Fruit fly (Drosophila melanogaster) whole organism, adult: ENCODE results near the gene CG5376.

Source experiments
- CG12768 ChIP-seq: fragments of 200-800 bp; sonication (Bioruptor generic); optimal IDR thresholded peaks from 2 replicates; lab custom pipeline; 2017; ENCODE audit warnings: missing biosample characterization, missing genetic modification characterization, mild to moderate bottlenecking, moderate library complexity, missing genetic modification reagents
- CG14711 ChIP-seq: fragments of 200-800 bp; sonication (Bioruptor generic); optimal IDR thresholded peaks from 2 replicates; lab custom pipeline; 2018; ENCODE audit warnings: missing biosample characterization, mild to moderate bottlenecking, missing genetic modification characterization, moderate library complexity
- CG1620 ChIP-seq: fragments of 200-800 bp; sonication (Bioruptor generic); optimal IDR thresholded peaks from 2 replicates; lab custom pipeline; 2016; ENCODE audit warnings: missing biosample characterization, missing genetic modification characterization
- CG5204 ChIP-seq: fragments of 200-800 bp; sonication (Bioruptor generic); optimal IDR thresholded peaks from 2 replicates; lab custom pipeline; 2016; ENCODE audit warnings: missing biosample characterization, missing genetic modification characterization
- CG7045 ChIP-seq: fragments of 200-800 bp; sonication (Bioruptor generic); optimal IDR thresholded peaks from 2 replicates; lab custom pipeline; 2017; ENCODE audit warnings: missing biosample characterization, mild to moderate bottlenecking, missing genetic modification characterization
- Crg-1 ChIP-seq: fragments of 200-800 bp; sonication (Bioruptor generic); optimal IDR thresholded peaks from 2 replicates; lab custom pipeline; 2016; ENCODE audit warnings: missing biosample characterization, missing genetic modification characterization
- Hr96 ChIP-seq: fragments of 200-800 bp; sonication (Bioruptor generic); optimal IDR thresholded peaks from 2 replicates; lab custom pipeline; 2016; ENCODE audit warnings: missing biosample characterization, missing genetic modification characterization
- toe ChIP-seq: fragments of 200-800 bp; sonication (Bioruptor generic); optimal IDR thresholded peaks from 2 replicates; lab custom pipeline; 2016; ENCODE audit warnings: missing biosample characterization, missing genetic modification characterization

DNA sequence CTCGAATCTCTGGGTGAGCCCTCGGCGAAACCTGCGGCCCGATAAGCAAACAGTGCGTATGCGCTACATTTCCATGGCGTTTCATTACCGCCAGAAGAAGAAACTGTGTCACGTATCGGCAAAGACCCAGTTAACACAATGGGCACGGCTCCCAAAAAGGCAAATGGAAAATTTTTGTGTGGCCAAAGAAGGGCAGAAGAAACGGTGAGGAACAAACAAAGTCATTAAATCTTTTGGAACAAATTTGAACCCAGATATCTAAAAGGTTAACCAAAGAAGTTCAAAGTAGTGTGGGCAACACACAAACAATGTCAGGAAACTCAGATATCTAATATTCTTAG lies 36.3 kb upstream of the CG5376 start:
- TF ChIP-seq toe (GFP tag; lab: Kevin White, UChicago), result no peak
- TF ChIP-seq CG14711 (tag; lab: Kevin White, UChicago), result no peak
- TF ChIP-seq Crg-1 (GFP tag; lab: Kevin White, UChicago), result no peak
- no peak for TF ChIP-seq CG1620
- TF ChIP-seq CG5204 (GFP tag; lab: Kevin White, UChicago), result no peak
- TF ChIP-seq Hr96 (GFP tag; lab: Kevin White, UChicago), result no peak
- no peak for TF ChIP-seq CG7045 (GFP tag; lab: Kevin White, UChicago)
- TF ChIP-seq CG12768 (GFP tag; lab: Kevin White, UChicago), result no peak
